Fruit fly (Drosophila melanogaster): Measurements from ENCODE around the gene twr.
A peak's percentile ranks its signal among the peaks of the same experiment; 100 is the strongest.

twr gene

DNA sequence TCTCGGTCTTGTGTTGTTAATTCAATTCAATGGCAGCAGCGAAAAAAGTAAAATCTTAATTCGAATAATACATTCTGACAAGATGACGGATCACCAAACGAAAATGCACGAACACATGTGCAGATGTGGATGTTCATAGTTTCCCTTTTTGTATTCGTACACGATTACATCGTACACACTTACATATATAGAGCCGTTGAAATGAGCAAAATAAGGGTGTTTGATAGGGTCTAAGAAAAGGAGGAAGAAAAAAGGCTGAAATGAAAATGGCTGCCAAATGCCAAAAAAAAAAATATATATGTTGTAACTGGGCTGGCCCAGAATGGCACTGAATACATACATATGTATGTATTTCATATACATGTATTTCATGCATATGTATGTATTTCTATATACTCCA lies 10.6 kb downstream of the twr start:
- TF ChIP-seq CG8478 (optimal IDR thresholded peaks at IDR 0.05) (no peak), CTCF (optimal IDR thresholded peaks at IDR 0.05) (no peak)

DNA sequence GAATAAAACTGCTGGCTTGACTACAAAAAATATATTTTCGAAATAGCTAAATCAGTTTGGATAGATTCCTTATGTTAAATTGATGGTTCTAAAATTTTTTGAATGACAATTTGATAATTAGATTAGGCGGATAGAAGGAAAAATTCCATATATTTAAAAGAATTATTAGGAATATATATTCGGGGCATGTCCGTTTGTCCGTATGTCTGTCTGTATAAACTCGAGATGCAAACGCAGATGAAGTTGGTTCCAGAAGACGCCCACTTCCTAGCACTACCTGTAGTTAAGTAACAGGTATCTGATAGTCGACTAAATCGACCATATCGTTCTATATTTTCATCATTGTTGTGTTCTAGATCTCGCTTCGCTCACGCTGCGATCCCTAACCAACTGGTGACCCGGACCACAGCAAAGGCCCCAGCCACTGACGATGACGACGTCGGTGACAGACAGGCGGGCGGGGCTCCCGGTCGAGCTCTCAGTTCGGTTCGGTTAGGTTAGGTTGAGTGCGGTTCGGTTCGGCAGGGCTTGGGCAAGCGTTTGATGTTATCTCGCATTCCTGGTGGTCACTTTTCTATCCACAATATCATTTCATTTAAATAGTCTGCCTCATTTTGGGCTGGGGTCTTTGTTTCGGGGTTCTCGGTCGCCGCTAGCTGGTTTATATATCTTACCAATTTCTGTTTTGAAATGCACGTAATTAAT lies 14.8 kb downstream of the twr start:
- TF ChIP-seq CTCF (optimal IDR thresholded peaks at IDR 0.05) (no peak), CG8478 (optimal IDR thresholded peaks at IDR 0.05) (no peak)

DNA sequence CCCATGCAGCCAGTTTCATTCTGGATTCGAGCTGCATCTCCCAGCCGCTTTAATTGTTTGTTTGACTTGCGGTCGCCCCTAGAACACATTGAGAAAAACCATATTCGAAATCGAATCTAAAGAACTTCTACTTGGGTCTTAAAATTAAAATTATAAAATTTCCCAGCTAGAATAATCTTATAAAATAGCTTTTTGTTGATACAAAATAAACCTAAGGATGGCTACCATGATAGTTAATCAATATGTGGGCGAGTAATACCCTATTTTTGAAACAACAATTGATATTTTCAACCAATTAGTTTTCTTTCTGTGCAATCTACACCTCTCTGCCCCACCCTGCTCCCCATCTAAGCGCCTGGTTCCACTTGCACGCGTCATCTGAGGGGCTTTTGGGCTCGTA lies 16.9 kb downstream of the twr start:
- no peak for TF ChIP-seq CG8478 (optimal IDR thresholded peaks at IDR 0.05)

DNA sequence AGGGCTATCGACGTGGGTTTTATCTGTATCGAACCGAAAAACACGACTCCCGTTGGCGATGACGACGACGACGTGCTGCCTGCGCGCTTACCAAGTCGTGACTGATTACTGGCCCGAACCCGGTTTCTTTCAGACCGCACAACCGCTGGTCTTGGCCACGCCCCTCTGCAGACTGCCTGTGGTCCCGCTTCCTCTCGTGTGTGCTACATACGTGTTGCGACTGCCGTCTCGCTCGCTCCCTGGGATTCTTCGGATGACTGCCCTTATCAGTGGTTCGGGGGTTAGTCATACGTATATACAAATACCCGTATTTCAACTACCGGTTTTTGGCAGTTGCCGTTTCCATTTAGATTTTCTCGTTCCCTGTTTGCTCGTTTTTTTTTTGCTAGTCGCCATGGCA lies 20.8 kb downstream of the twr start, which contains the start of gene lab:
lab (minus strand) TSS at position 111 of the 400 bp plus-strand sequence.
- TF ChIP-seq CTCF (optimal IDR thresholded peaks at IDR 0.05) (peak in 1 of 2 experiments; percentile 18), CG8478 (optimal IDR thresholded peaks at IDR 0.05) (no peak)

DNA sequence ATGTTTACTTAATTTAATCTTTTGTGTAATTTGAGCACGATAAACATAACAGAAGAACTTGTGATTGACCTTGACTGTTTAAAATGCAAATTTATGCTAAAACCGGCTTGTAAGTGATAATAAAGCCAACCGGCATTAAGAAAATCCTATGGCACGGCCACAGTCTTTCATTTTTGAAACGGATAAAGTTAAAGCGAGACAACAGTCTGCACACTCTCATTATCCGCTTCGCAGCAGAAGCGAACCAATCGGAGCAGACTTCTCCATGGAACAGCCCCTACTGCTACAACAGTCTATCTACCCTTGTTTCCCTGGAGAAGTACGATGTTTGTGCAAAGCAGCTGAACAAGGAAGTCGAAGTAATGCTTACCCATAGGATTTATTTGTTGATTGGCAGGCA lies 25.5 kb downstream of the twr start:
- TF ChIP-seq CG8478 (optimal IDR thresholded peaks at IDR 0.05): no peak
- peak in 1 of 2 experiments; percentile 16 for TF ChIP-seq CTCF (optimal IDR thresholded peaks at IDR 0.05)

DNA sequence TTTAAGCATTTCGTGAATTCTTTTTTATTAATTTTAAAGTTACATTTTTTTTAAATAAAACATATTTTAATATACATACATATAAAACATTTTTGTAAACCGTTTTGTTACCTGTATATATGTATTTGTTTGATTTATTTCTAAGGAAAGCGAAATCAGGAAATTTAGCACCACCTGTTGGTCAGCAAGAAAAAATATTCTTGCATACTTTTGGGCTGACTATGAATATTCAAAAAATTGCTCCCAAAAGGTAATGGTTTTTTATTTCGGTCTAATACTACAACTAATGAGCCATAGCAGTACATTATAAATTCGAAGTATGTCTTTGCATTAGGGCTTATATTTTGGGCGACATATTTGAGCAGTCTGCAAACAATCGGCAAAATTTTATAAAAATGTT lies 26.0 kb downstream of the twr start:
- TF ChIP-seq CG8478 (optimal IDR thresholded peaks at IDR 0.05): no peak
- TF ChIP-seq CTCF (optimal IDR thresholded peaks at IDR 0.05): peak; percentile 76 to 91

DNA sequence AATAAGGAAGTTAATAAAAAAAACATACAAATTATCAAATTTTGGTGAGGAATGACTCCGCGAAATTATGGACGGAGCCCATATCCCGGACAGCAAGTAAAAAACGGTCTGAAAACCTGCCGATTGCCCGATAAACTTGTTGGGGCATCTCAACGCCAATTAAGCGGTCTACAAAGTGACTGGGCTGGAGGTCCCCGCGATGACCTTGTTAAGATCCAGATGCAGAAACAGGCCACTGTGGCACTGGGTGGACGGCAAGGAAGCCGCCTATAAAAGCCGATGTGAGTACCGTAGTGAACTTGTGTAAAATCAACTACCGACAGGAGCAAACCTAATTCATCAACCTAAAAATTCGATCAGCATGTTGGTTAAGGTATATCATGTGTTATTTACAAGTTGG lies 26.5 kb downstream of the twr start, which contains the start of gene Edg84A:
Edg84A (plus strand) TSS at position 301 of the 400 bp plus-strand sequence.
- TF ChIP-seq CTCF (optimal IDR thresholded peaks at IDR 0.05): no peak
- no peak for TF ChIP-seq CG8478 (optimal IDR thresholded peaks at IDR 0.05)

DNA sequence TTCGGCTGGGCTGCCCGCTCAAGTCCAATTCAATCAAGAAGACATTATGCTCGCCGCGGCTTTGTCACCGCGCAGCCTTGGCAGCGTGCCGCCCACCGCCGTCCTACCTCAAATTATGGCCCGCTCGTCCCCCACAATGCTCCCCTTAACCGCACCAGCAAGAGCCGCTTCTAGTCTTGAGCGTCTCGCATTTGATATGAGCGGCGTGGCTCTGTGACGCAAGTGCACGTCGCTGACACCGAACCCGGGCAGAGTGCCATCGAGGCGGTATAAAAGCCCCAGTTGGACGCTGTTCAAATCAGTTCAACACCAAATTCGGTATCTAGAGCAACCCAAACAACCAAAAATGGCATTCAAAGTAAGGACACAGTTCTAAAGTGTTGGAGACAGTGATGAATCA lies 28.7 kb downstream of the twr start, which contains the start of gene Ccp84Ag:
Ccp84Ag (plus strand) TSS at position 301 of the 400 bp plus-strand sequence.
- TF ChIP-seq CTCF (optimal IDR thresholded peaks at IDR 0.05) (no peak), CG8478 (optimal IDR thresholded peaks at IDR 0.05) (no peak)

DNA sequence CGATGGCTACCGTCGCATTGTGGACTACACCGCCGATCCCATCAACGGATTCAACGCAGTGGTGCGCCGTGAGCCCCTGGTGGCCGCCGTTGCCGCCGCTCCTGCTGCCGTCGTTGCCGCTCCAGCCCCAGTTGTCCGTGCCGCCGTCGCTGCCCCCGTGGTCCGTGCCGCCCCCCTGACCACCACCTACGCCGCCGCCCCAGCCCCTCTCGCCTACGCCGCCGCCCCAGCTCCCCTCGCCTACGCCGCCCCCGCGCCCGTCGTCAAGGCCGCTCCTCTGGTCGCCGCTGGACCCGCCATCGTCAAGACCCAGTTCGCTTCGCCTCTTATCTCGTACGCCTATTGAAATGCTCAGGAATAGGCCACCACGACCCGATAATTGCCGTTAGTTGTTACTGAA lies 29.5 kb downstream of the twr start:
- TF ChIP-seq CG8478 (optimal IDR thresholded peaks at IDR 0.05) (no peak), CTCF (optimal IDR thresholded peaks at IDR 0.05) (no peak)

DNA sequence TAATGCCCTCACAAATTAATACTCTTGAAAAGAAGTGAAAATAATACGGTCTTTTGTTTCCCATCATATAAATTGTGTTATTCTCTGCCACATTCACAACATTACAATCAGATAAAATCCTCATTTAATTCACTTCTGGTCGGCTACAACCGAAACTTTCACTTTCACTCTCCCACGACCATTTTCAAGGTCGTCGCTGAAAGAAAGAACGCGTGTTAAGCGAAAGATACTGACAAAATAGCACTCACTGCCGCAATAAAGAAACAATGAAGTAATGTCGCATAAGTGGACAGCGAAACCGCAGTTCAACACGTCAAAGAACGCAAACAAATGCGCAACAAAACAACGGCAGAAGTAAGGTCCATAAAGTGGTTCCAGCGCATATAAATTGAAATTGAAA lies 30.5 kb downstream of the twr start:
- TF ChIP-seq CG8478 (optimal IDR thresholded peaks at IDR 0.05): no peak
- no peak for TF ChIP-seq CTCF (optimal IDR thresholded peaks at IDR 0.05)

DNA sequence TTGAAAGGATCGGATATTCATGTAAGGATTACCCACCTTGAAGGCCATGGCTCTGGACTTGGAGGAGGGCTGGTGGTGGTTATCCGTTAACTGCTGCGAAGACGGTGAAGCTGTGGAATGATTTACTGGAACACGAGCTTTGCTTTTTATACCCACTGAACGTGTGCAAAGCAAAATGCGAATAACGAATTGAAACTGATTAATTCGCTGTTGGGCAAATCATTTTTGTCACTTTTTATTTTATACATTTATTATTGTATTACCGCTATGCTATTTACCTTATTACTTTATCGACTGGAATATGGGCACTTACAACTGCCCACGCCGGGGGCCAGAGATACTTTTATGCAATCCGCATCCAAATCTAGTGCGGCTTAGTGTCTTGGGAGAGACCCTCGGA lies 32.5 kb downstream of the twr start, which contains the start of gene Ccp84Af:
Ccp84Af (minus strand) TSS at position 101 of the 400 bp plus-strand sequence.
- TF ChIP-seq CTCF (optimal IDR thresholded peaks at IDR 0.05) (no peak), CG8478 (optimal IDR thresholded peaks at IDR 0.05) (no peak)

DNA sequence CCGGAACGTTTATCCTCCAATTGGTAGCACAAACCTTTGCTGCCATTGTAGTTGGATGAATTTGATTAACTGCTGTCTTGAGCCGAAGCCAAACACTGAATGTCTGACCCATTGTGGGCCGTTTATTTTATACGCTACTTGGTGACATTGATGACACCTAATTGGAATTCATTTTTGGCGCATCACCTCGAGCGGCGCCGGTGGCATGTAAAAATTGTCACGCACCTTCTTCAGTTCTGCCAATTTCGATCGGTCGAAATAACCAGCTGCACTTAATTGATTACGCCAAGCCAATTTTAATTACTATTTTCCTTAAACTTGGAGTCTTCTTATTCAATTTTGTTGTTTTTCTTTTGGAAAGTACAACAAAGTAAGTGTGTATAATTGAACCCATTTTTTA lies 34.0 kb downstream of the twr start, which contains the start of gene Ccp84Ae:
Ccp84Ae (minus strand) TSS at position 101 of the 400 bp plus-strand sequence.
- TF ChIP-seq CG8478 (optimal IDR thresholded peaks at IDR 0.05): no peak
- no peak for TF ChIP-seq CTCF (optimal IDR thresholded peaks at IDR 0.05)

DNA sequence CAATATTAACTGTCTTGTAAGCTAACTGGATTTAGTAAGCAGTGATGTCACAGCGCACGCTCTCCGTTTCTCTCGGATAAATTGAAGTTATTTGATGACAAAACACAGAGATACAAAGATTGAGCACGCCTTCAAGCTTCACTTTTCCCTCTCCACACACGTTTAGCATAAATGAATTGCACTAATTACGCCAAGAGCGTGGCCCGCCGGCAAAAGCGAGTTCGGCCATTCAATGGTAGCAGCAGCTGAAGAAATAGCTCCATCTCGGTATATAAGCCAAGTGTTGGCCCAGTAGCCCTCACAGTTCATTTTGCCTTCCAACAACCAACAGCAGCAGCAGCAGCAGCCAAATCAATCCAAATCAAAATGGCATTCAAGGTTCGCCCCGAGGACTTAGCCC lies 34.8 kb downstream of the twr start, which contains the start of gene Ccp84Ad:
Ccp84Ad (plus strand) TSS at position 301 of the 400 bp plus-strand sequence.
- TF ChIP-seq CG8478 (optimal IDR thresholded peaks at IDR 0.05): no peak
- TF ChIP-seq CTCF (optimal IDR thresholded peaks at IDR 0.05): no peak

DNA sequence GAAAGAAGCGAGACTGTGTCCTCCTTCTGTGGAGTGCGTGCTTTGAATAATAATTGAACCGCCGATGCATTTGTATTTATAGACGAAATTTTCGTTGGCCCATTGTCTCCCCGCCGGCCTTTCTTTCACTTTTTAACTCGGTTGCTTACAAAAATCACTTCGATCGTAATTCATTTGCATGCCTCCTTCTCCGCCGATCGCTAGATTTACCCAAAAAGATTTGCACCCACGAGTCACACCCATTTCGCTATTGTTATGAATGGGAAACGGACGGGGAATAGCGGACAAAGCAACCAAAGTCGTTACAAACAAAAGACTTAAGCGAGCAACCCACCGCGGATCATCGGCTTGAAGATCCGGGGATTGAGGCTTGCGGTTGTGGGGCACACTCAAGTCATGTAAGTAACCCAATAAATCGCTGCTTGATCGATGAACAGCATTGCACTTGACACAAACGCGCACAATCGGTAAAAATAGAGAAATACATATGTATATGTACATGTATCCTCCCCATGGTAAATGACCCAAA lies 38.6 kb downstream of the twr start, which contains the start of gene Ccp84Ac:
Ccp84Ac (minus strand) TSS at position 51 of the 529 bp plus-strand sequence.
- no peak for TF ChIP-seq CG8478 (optimal IDR thresholded peaks at IDR 0.05)
- no peak for TF ChIP-seq CTCF (optimal IDR thresholded peaks at IDR 0.05)

DNA sequence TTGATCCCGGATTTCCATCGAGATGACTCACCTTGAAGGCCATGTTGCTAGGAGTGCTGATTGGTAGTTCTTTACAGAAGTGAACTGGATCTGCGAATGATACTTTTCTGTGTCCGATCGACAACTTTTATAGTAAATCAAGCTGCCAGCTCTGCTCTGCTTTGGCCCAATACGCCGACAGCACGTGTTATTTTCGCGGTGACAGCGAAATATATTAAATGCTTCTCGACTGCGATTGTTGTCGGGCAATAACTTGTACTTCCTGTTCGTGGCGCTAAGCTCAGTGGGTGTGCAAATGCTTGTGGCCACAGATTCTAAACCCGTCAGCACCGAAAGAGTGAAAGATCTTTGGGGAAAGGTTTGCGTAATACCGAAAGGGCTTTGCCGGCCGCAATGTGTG lies 45.1 kb downstream of the twr start, which contains the start of gene Ccp84Ab:
Ccp84Ab (minus strand) TSS at position 101 of the 400 bp plus-strand sequence.
- TF ChIP-seq CTCF (optimal IDR thresholded peaks at IDR 0.05) (no peak), CG8478 (optimal IDR thresholded peaks at IDR 0.05) (no peak)

DNA sequence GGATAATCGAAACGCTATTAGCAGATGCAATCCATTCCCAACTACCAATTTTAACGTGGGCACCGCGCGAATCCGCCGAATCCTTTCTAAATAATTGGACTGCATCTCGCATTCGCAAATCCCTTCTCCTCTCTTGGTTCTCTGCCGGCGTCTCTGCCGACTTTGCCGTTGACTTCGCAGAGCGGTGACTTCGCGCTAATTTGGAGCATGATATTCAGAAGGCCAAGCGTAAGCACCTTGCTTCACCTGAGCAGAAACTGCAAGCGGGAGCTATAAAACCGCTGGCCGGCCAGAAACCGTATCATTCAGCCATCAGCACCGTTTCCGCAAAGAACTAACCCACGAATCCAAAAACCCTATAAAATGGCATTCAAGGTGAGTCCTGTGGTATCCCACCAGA lies 46.1 kb downstream of the twr start, which contains the start of gene Ccp84Aa:
Ccp84Aa (plus strand) TSS at position 301 of the 400 bp plus-strand sequence.
- TF ChIP-seq CG8478 (optimal IDR thresholded peaks at IDR 0.05) (no peak), CTCF (optimal IDR thresholded peaks at IDR 0.05) (no peak)

Data from S2 (cell line).